Worm (Caenorhabditis elegans): Measurements from ENCODE around the gene F59B2.8.

DNA sequence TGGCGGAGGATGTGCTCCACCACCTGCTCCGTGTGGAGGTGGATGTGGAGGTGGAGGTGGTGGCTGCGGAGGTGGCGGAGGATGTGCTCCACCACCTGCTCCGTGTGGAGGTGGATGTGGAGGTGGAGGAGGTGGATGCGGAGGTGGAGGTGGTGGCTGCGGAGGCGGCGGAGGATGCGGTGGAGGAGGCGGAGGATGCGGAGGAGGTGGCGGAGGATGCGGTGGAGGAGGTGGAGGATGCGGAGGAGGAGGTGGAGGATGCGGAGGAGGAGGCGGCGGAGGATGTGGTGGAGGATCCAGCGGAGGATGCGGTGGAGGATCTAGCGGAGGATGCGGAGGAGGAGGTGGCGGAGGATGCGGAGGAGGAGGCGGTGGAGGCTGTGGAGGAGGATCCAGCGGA is 47.5 kb downstream of the F59B2.8 start:
- no peak for TF ChIP-seq ctbp-1 (GFP tag; IDR thresholded peaks at IDR 0.05)
- TF ChIP-seq lsy-2 (tag; optimal IDR thresholded peaks at IDR 0.05): no peak
- no peak for TF ChIP-seq Y5F2A.4 (GFP tag; optimal IDR thresholded peaks at IDR 0.05)
